Worm (Caenorhabditis elegans) whole organism, L4 larva: Measurements from ENCODE around the gene F41B4.3.

ENCODE experiments used
- T20F7.1 ChIP-seq: fragments of 200-800 bp; sonication (Bioruptor generic); optimal IDR thresholded peaks from 2 replicates; lab custom pipeline; 2018; ENCODE audit warnings: mild to moderate bottlenecking, missing genetic modification characterization, missing compliant biosample characterization
- T26A8.4 ChIP-seq: fragments of 200-800 bp; sonication (Bioruptor generic); IDR thresholded peaks from 2 replicates; pipeline ENCODE4 v1.3.6; 2022; ENCODE audit warnings: missing genetic modification characterization, missing compliant biosample characterization
- Y5F2A.4 ChIP-seq: fragments of 200-800 bp; sonication (Bioruptor generic); optimal IDR thresholded peaks from 2 replicates; lab custom pipeline; 2018; ENCODE audit warnings: mild to moderate bottlenecking, missing genetic modification characterization, missing compliant biosample characterization
- Y75B8A.6 ChIP-seq: fragments of 200-800 bp; sonication (Bioruptor generic); IDR thresholded peaks from 2 replicates; pipeline ENCODE4 v1.3.6; 2022; ENCODE audit warnings: missing genetic modification reagents, missing genetic modification characterization, missing compliant biosample characterization
- aha-1 ChIP-seq: fragments of 150-350 bp; peaks from one replicate; lab custom pipeline; 2014; ENCODE audit warnings: missing biosample characterization, missing genetic modification characterization
- arid-1 ChIP-seq: fragments of 200-800 bp; sonication (Bioruptor generic); conservative IDR thresholded peaks from 2 replicates; pipeline ENCODE4 v1.3.6; 2022; ENCODE audit warnings: missing genetic modification reagents, missing genetic modification characterization, missing compliant biosample characterization
- ceh-32 ChIP-seq: sonication (generic microtip); optimal IDR thresholded peaks from 2 replicates; lab custom pipeline; 2016; ENCODE audit warnings: mild to moderate bottlenecking, missing genetic modification characterization, missing compliant biosample characterization; ENCODE audit not compliant: poor library complexity
- ceh-82 ChIP-seq: sonication (generic microtip); optimal IDR thresholded peaks from 2 replicates; lab custom pipeline; 2017; ENCODE audit warnings: missing biosample characterization, missing genetic modification characterization
- ces-1 ChIP-seq: fragments of 150-350 bp; sonication (generic microtip); optimal IDR thresholded peaks from 4 replicates; lab custom pipeline; 2014; ENCODE audit warnings: missing biosample characterization, missing genetic modification reagents, missing genetic modification characterization
- ctbp-1 ChIP-seq: fragments of 200-800 bp; sonication (Bioruptor generic); IDR thresholded peaks from 2 replicates; pipeline ENCODE4 v1.3.6; 2022; ENCODE audit warnings: missing genetic modification reagents, missing genetic modification characterization, missing compliant biosample characterization
- daf-16 ChIP-seq, 3 experiments: sonication (generic microtip); optimal IDR thresholded peaks; 2 replicates each; lab custom pipeline; 2016 to 2017; ENCODE audit warnings: missing genetic modification characterization in 3 of 3, missing genetic modification reagents in 3 of 3, mild to moderate bottlenecking in 2 of 3, missing compliant biosample characterization in 2 of 3, missing biosample characterization in 1 of 3, moderate library complexity in 1 of 3
- dmd-6 ChIP-seq: fragments of 200-800 bp; sonication (Bioruptor generic); IDR thresholded peaks from 2 replicates; pipeline ENCODE4 v1.3.6; 2022; ENCODE audit warnings: missing genetic modification reagents, missing genetic modification characterization, missing compliant biosample characterization
- dve-1 ChIP-seq: sonication (generic microtip); optimal IDR thresholded peaks from 2 replicates; lab custom pipeline; 2017; ENCODE audit warnings: antibody characterized with exemption, mild to moderate bottlenecking, missing genetic modification characterization, missing compliant biosample characterization; ENCODE audit not compliant: insufficient read depth
- hlh-11 ChIP-seq: fragments of 200-800 bp; sonication (Bioruptor generic); optimal IDR thresholded peaks from 2 replicates; lab custom pipeline; 2018; ENCODE audit warnings: mild to moderate bottlenecking, missing genetic modification characterization, missing compliant biosample characterization
- hlh-30 ChIP-seq: sonication (generic microtip); optimal IDR thresholded peaks from 2 replicates; lab custom pipeline; 2017; ENCODE audit warnings: antibody characterized with exemption, mild to moderate bottlenecking, missing genetic modification characterization, missing compliant biosample characterization; ENCODE audit not compliant: insufficient read depth
- jun-1 ChIP-seq: fragments of 150-350 bp; optimal IDR thresholded peaks from 2 replicates; lab custom pipeline; 2014; ENCODE audit warnings: missing biosample characterization, missing genetic modification reagents, missing genetic modification characterization
- mdl-1 ChIP-seq, 2 experiments: fragments of 150-350 bp in 1 of 2; sonication (generic microtip) in 1 of 2; optimal IDR thresholded peaks; 2 replicates each; lab custom pipeline; 2014 to 2017; ENCODE audit warnings: missing biosample characterization in 2 of 2, missing genetic modification characterization in 2 of 2
- mdt-29 ChIP-seq: fragments of 200-800 bp; sonication (Bioruptor generic); IDR thresholded peaks from 2 replicates; pipeline ENCODE4 v1.3.6; 2022; ENCODE audit warnings: missing genetic modification reagents, missing genetic modification characterization, missing compliant biosample characterization
- mep-1 ChIP-seq: fragments of 150-350 bp; sonication (generic microtip); optimal IDR thresholded peaks from 3 replicates; lab custom pipeline; 2014; ENCODE audit warnings: missing biosample characterization, missing genetic modification characterization
- mxl-3 ChIP-seq: fragments of 200-800 bp; sonication (Bioruptor generic); optimal IDR thresholded peaks from 2 replicates; lab custom pipeline; 2018; ENCODE audit warnings: mild to moderate bottlenecking, missing genetic modification characterization, missing compliant biosample characterization
- nhr-102 ChIP-seq: sonication (generic microtip); optimal IDR thresholded peaks from 2 replicates; lab custom pipeline; 2016; ENCODE audit warnings: mild to moderate bottlenecking, missing genetic modification characterization, moderate library complexity, missing compliant biosample characterization
- nhr-25 ChIP-seq: sonication (generic microtip); optimal IDR thresholded peaks from 2 replicates; lab custom pipeline; 2017; ENCODE audit warnings: missing genetic modification characterization, mild to moderate bottlenecking, missing compliant biosample characterization, antibody characterized with exemption, moderate library complexity, borderline replicate concordance; ENCODE audit not compliant: insufficient read depth
- nhr-28 ChIP-seq: fragments of 150-350 bp; optimal IDR thresholded peaks from 2 replicates; lab custom pipeline; 2014; ENCODE audit warnings: missing biosample characterization, missing genetic modification characterization
- nhr-48 ChIP-seq: sonication (generic microtip); optimal IDR thresholded peaks from 2 replicates; lab custom pipeline; 2016; ENCODE audit warnings: mild to moderate bottlenecking, missing genetic modification characterization, missing compliant biosample characterization
- nhr-77 ChIP-seq: fragments of 150-350 bp; optimal IDR thresholded peaks from 2 replicates; lab custom pipeline; 2014; ENCODE audit warnings: missing biosample characterization, missing genetic modification characterization
- php-3 ChIP-seq: fragments of 200-800 bp; sonication (Bioruptor generic); IDR thresholded peaks from 2 replicates; pipeline ENCODE4 v1.3.6; 2022; ENCODE audit warnings: missing genetic modification reagents, missing genetic modification characterization, missing compliant biosample characterization
- pqm-1 ChIP-seq: sonication (generic microtip); optimal IDR thresholded peaks from 2 replicates; lab custom pipeline; 2017; ENCODE audit warnings: missing biosample characterization, missing genetic modification characterization
- sdz-12 ChIP-seq: fragments of 200-800 bp; sonication (Bioruptor generic); optimal IDR thresholded peaks from 2 replicates; lab custom pipeline; 2018; ENCODE audit warnings: mild to moderate bottlenecking, missing genetic modification characterization, missing compliant biosample characterization
- spr-1 ChIP-seq: sonication (generic microtip); optimal IDR thresholded peaks from 2 replicates; lab custom pipeline; 2016; ENCODE audit warnings: mild to moderate bottlenecking, missing genetic modification characterization, missing compliant biosample characterization
- tra-1 ChIP-seq: fragments of 200-800 bp; sonication (Bioruptor generic); IDR thresholded peaks from 2 replicates; pipeline ENCODE4 v1.3.6; 2022; ENCODE audit warnings: missing genetic modification reagents, missing genetic modification characterization, missing compliant biosample characterization
- unc-39 ChIP-seq: sonication (generic microtip); optimal IDR thresholded peaks from 2 replicates; lab custom pipeline; 2017; ENCODE audit warnings: missing biosample characterization, missing genetic modification characterization
- unc-62 ChIP-seq, 3 experiments: fragments of 150-350 bp in 1 of 3; sonication (generic microtip); optimal IDR thresholded peaks in 2 of 3; peaks in 1 of 3; 1 replicate in 1 of 3; 2 replicates in 2 of 3; lab custom pipeline; 2014 to 2017; ENCODE audit warnings: missing biosample characterization in 3 of 3, missing genetic modification characterization in 3 of 3, missing genetic modification reagents in 3 of 3, missing genotype in 1 of 3
- ztf-7 ChIP-seq: fragments of 150-350 bp; optimal IDR thresholded peaks from 2 replicates; lab custom pipeline; 2014; ENCODE audit warnings: missing biosample characterization, missing genetic modification characterization

Gene F41B4.3

DNA sequence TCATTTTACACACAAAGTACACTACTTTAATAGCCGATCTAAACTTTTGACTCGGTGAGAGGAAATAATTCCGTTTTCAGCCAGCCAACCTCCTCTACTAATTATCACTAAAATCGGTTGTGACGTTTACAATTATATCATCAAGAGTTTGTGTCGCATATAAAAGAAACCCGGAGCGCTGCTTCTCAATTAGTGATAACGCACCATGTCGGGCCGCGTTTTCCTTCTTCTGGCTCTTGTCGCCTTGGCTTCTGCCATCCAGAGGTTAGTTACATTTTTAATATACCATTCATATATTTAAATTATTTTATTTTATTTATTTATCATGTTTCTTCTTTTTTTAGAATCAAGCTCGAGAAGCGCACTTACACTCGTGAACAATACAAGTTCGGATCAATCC lies 44.9 kb downstream of the F41B4.3 start, which contains the start of gene asp-3 (continued):
- TF ChIP-seq unc-39 (tag; lab: Kevin White, UChicago) (no peak), ctbp-1 (GFP tag; lab: Robert Waterston, UW) (no peak), sdz-12 (GFP tag; lab: Kevin White, UChicago) (no peak), ces-1 (GFP tag; lab: Kevin White, UChicago) (no peak), Y75B8A.6 (no peak), arid-1 (GFP tag; lab: Robert Waterston, UW) (no peak)

DNA sequence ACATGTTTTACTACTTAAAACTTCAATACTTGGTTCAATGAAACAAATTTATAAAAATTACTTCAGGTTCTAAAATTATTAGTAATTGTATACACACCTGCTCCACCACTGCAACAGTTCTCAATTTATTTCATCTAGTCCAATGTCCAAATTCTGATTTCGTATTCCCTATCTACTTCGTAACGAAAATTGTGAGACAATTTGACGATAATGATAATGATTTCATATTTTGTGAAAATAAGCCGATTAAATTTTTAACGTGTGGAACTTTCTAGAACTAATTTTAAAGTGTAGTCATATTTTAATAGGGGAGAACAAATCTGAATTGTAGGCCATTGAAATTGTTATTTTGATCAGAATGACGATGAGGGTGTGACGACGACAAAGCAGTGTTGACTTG lies 45.5 kb downstream of the F41B4.3 start:
- TF ChIP-seq ztf-7 (tag; lab: Kevin White, UChicago) (no peak), dve-1 (tag; lab: Kevin White, UChicago) (peak; percentile 29), unc-62 (GFP tag; optimal IDR thresholded peaks at IDR 0.05 in 1 of 2; lab: Kevin White, UChicago) (peak in 1 of 2 experiments; percentile 41), unc-62 (tag; optimal IDR thresholded peaks at IDR 0.05; lab: Kevin White, UChicago) (no peak), hlh-30 (tag; lab: Kevin White, UChicago) (peak; percentile 31), daf-16 (GFP tag; optimal IDR thresholded peaks at IDR 0.05; lab: Kevin White, UChicago) (no peak), daf-16 (tag; optimal IDR thresholded peaks at IDR 0.05; lab: Kevin White, UChicago) (peak; percentile 56), dmd-6 (GFP tag; lab: Robert Waterston, UW) (peak; percentile 20; the same call in 1 of the 2 replicates), T26A8.4 (GFP tag; lab: Robert Waterston, UW) (no peak), T20F7.1 (GFP tag; lab: Kevin White, UChicago) (peak; percentile 6)

DNA sequence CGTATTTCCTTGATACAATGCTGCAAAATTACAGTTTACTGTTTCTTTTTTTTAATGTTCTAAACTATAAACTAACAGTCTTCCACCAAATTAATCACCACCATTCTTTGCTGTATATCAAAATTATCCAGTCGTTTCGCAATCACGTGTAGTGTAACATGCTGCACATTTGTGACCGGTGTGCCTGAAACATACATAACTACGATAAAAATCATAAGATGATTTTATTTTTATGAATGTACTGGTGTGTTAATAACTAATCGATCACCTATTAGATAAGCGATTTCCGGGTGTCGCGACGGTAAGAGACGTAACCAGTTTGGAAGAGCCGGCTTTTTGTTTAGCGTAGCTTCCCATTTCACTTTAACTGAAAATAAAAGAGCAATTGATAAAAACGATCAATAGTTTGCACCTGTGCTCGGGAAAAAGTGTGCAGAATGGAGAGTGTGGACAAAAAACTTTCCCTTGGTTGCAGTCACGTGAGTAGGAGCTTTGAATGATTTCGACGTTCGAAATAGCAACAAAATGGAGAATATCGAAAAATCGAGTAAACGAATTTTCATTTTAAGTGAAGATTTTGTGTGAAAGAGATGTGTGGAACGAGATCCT lies 46.8 kb downstream of the F41B4.3 start, which contains the start of gene sgca-1:
sgca-1 (minus strand) TSS at position 584 of the 609 bp plus-strand sequence.
- 0 out of 2 replicates have a peak, but pooled peaks have one; percentile 21 for TF ChIP-seq mdt-29 (GFP tag; lab: Robert Waterston, UW)
- TF ChIP-seq hlh-11 (tag; lab: Kevin White, UChicago) = peak; percentile 75
- TF ChIP-seq aha-1 (tag; lab: Kevin White, UChicago) = peak; percentile 53
- TF ChIP-seq dve-1 (tag; lab: Kevin White, UChicago) = peak; percentile 78
- peak in 1 of 2 experiments; percentile 31 for TF ChIP-seq daf-16 (GFP tag; optimal IDR thresholded peaks at IDR 0.05; lab: Kevin White, UChicago)
- peak; percentile 85 for TF ChIP-seq daf-16 (tag; optimal IDR thresholded peaks at IDR 0.05; lab: Kevin White, UChicago)
- TF ChIP-seq nhr-48 (tag; lab: Kevin White, UChicago) = peak; percentile 56
- TF ChIP-seq ceh-32 (tag; lab: Kevin White, UChicago) = no peak
- TF ChIP-seq php-3 (GFP tag; lab: Robert Waterston, UW) = peak; percentile 92
- peak; percentile 64 for TF ChIP-seq dmd-6 (GFP tag; lab: Robert Waterston, UW)
- peak; percentile 93 for TF ChIP-seq nhr-28
- peak; percentile 55 for TF ChIP-seq nhr-102 (tag; lab: Kevin White, UChicago)
- no peak for TF ChIP-seq spr-1 (tag; lab: Kevin White, UChicago)
- peak; percentile 6 for TF ChIP-seq ztf-7 (tag; lab: Kevin White, UChicago)
- peak; percentile 13 for TF ChIP-seq mep-1
- TF ChIP-seq T20F7.1 (GFP tag; lab: Kevin White, UChicago) = peak; percentile 41
- peak; percentile 47; the same call in 1 of the 2 replicates for TF ChIP-seq tra-1 (GFP tag; lab: Robert Waterston, UW)
- peak; percentile 35 for TF ChIP-seq pqm-1 (tag; lab: Kevin White, UChicago)
- TF ChIP-seq hlh-30 (tag; lab: Kevin White, UChicago) = peak; percentile 63
- TF ChIP-seq Y5F2A.4 = no peak
- no peak for TF ChIP-seq nhr-25 (tag; lab: Kevin White, UChicago)
- peak; percentile 1 for TF ChIP-seq mxl-3 (GFP tag; lab: Kevin White, UChicago)
- TF ChIP-seq ceh-82 (tag; lab: Kevin White, UChicago) = no peak
- TF ChIP-seq jun-1 (tag; lab: Kevin White, UChicago) = no peak
- TF ChIP-seq mdl-1 (tag; optimal IDR thresholded peaks at IDR 0.05; lab: Kevin White, UChicago) = peak in 1 of 2 experiments; percentile 17
- peak; percentile 71 for TF ChIP-seq nhr-77 (tag; lab: Kevin White, UChicago)
